Fruit fly (Drosophila melanogaster) whole organism, embryonic: ENCODE measurements around the gene KdelR.
A peak's percentile ranks its signal among the peaks of the same experiment; 100 is the strongest.

Source experiments
- Atf3 ChIP-seq: fragments of 200-800 bp; sonication (Bioruptor generic); optimal IDR thresholded peaks from 3 replicates; lab custom pipeline; 2016; ENCODE audit warnings: missing biosample characterization, missing genetic modification characterization
- Atf6 ChIP-seq: fragments of 200-800 bp; sonication (Bioruptor generic); IDR thresholded peaks from 2 replicates; pipeline ENCODE4 v1.3.6; 2022; ENCODE audit warnings: missing biosample characterization, missing genetic modification characterization
- B-H1 ChIP-seq: fragments of 200-800 bp; sonication (Bioruptor generic); IDR thresholded peaks from 3 replicates; pipeline ENCODE4 v1.3.6; 2022; ENCODE audit warnings: missing biosample characterization, missing genetic modification characterization
- BEAF-32 ChIP-seq: fragments of 200-800 bp; sonication (Bioruptor generic); optimal IDR thresholded peaks from 3 replicates; lab custom pipeline; 2017; ENCODE audit warnings: missing biosample characterization, missing genetic modification characterization, mild to moderate bottlenecking, moderate library complexity, missing genetic modification reagents
- Bgb ChIP-seq: fragments of 200-800 bp; sonication (Bioruptor generic); IDR thresholded peaks from 2 replicates; pipeline ENCODE4 v1.3.6; 2022; ENCODE audit warnings: missing biosample characterization, missing genetic modification characterization; ENCODE audit not compliant: partially characterized antibody
- CG10462 ChIP-seq: fragments of 200-800 bp; sonication (Bioruptor generic); optimal IDR thresholded peaks from 2 replicates; lab custom pipeline; 2016; ENCODE audit warnings: missing biosample characterization, missing genetic modification characterization
- CG11504 ChIP-seq: fragments of 200-800 bp; sonication (Bioruptor generic); optimal IDR thresholded peaks from 3 replicates; lab custom pipeline; 2019; ENCODE audit warnings: missing biosample characterization, mild to moderate bottlenecking, missing genetic modification characterization, moderate library complexity
- CG13424 ChIP-seq: fragments of 200-800 bp; sonication (Bioruptor generic); optimal IDR thresholded peaks from 2 replicates; lab custom pipeline; 2019; ENCODE audit warnings: missing biosample characterization, mild to moderate bottlenecking, missing genetic modification characterization, moderate library complexity
- CG14441 ChIP-seq: fragments of 200-800 bp; sonication (Bioruptor generic); IDR thresholded peaks from 2 replicates; pipeline ENCODE4 v1.3.6; 2022; ENCODE audit warnings: missing biosample characterization, missing genetic modification characterization
- CG1529 ChIP-seq: fragments of 200-800 bp; sonication (Bioruptor generic); optimal IDR thresholded peaks from 3 replicates; lab custom pipeline; 2018; ENCODE audit warnings: missing biosample characterization, missing genetic modification characterization
- CG17912 ChIP-seq: fragments of 200-800 bp; sonication (Bioruptor generic); optimal IDR thresholded peaks from 2 replicates; lab custom pipeline; 2018; ENCODE audit warnings: missing biosample characterization, mild to moderate bottlenecking, missing genetic modification characterization
- CG1832 ChIP-seq: fragments of 200-800 bp; sonication (Bioruptor generic); optimal IDR thresholded peaks from 2 replicates; lab custom pipeline; 2017; ENCODE audit warnings: missing biosample characterization, mild to moderate bottlenecking, missing genetic modification characterization, inconsistent platforms
- CG18599 ChIP-seq: fragments of 200-800 bp; sonication (Bioruptor generic); optimal IDR thresholded peaks from 3 replicates; lab custom pipeline; 2017; ENCODE audit warnings: missing biosample characterization, missing genetic modification characterization, mild to moderate bottlenecking, moderate library complexity, missing genetic modification reagents
- CG2875 ChIP-seq: fragments of 200-800 bp; sonication (Bioruptor generic); optimal IDR thresholded peaks from 2 replicates; lab custom pipeline; 2017; ENCODE audit warnings: missing biosample characterization, mild to moderate bottlenecking, missing genetic modification characterization, missing genetic modification reagents
- CG30020 ChIP-seq: fragments of 200-800 bp; optimal IDR thresholded peaks from 2 replicates; lab custom pipeline; 2019; ENCODE audit warnings: missing biosample characterization, mild to moderate bottlenecking, missing genetic modification characterization, moderate library complexity
- CG31365 ChIP-seq: fragments of 200-800 bp; sonication (Bioruptor generic); optimal IDR thresholded peaks from 2 replicates; lab custom pipeline; 2018; ENCODE audit warnings: missing biosample characterization, mild to moderate bottlenecking, missing genetic modification characterization
- CG32772 ChIP-seq: fragments of 200-800 bp; sonication (Bioruptor generic); IDR thresholded peaks from 2 replicates; pipeline ENCODE4 v1.3.6; 2022; ENCODE audit warnings: missing biosample characterization, missing genetic modification characterization
- CG3407 ChIP-seq: fragments of 200-800 bp; sonication (Bioruptor generic); optimal IDR thresholded peaks from 2 replicates; lab custom pipeline; 2018; ENCODE audit warnings: missing biosample characterization, mild to moderate bottlenecking, missing genetic modification characterization
- CG6175 ChIP-seq: fragments of 200-800 bp; sonication (Bioruptor generic); IDR thresholded peaks from 3 replicates; pipeline ENCODE4 v1.3.6; 2022; ENCODE audit warnings: missing biosample characterization, missing genetic modification characterization
- CG7839 ChIP-seq: fragments of 200-800 bp; sonication (Bioruptor generic); optimal IDR thresholded peaks from 3 replicates; lab custom pipeline; 2018; ENCODE audit warnings: missing biosample characterization, mild to moderate bottlenecking, missing genetic modification characterization, moderate library complexity
- CG9727 ChIP-seq: fragments of 200-800 bp; sonication (Bioruptor generic); optimal IDR thresholded peaks from 3 replicates; lab custom pipeline; 2017; ENCODE audit warnings: missing biosample characterization, mild to moderate bottlenecking, missing genetic modification characterization
- D ChIP-seq, 2 experiments: fragments of 200-800 bp in 1 of 2; fragments of >200 bp in 1 of 2; sonication (Bioruptor generic) in 1 of 2; optimal IDR thresholded peaks; 2 replicates in 1 of 2; 3 replicates in 1 of 2; lab custom pipeline; 2017; ENCODE audit warnings: mild to moderate bottlenecking in 1 of 2, missing biosample characterization in 1 of 2, missing genetic modification characterization in 1 of 2, missing genetic modification reagents in 1 of 2
- Dref ChIP-seq: fragments of 200-800 bp; sonication (Bioruptor generic); IDR thresholded peaks from 2 replicates; pipeline ENCODE4 v1.3.6; 2022; ENCODE audit warnings: missing biosample characterization, missing genetic modification characterization
- ERR ChIP-seq: fragments of 200-800 bp; sonication (Bioruptor generic); optimal IDR thresholded peaks from 2 replicates; lab custom pipeline; 2016; ENCODE audit warnings: missing biosample characterization, missing genetic modification characterization
- Elba2 ChIP-seq: fragments of 200-800 bp; sonication (Bioruptor generic); optimal IDR thresholded peaks from 3 replicates; lab custom pipeline; 2016; ENCODE audit warnings: missing biosample characterization, missing genetic modification characterization
- Hmx ChIP-seq: fragments of 200-800 bp; sonication (Bioruptor generic); optimal IDR thresholded peaks from 2 replicates; lab custom pipeline; 2016; ENCODE audit warnings: missing biosample characterization, missing genetic modification characterization
- NC2α ChIP-seq: fragments of 200-800 bp; sonication (Bioruptor generic); optimal IDR thresholded peaks from 2 replicates; lab custom pipeline; 2016; ENCODE audit warnings: missing biosample characterization, missing genetic modification characterization
- Sin3A ChIP-seq: fragments of >200 bp; optimal IDR thresholded peaks from 2 replicates; lab custom pipeline; 2018
- Sox102F ChIP-seq: fragments of 200-800 bp; sonication (Bioruptor generic); optimal IDR thresholded peaks from 2 replicates; lab custom pipeline; 2018; ENCODE audit warnings: missing biosample characterization, mild to moderate bottlenecking, missing genetic modification characterization, moderate library complexity
- Spps ChIP-seq: fragments of 200-800 bp; sonication (Bioruptor generic); optimal IDR thresholded peaks from 2 replicates; lab custom pipeline; 2018; ENCODE audit warnings: missing biosample characterization, mild to moderate bottlenecking, missing genetic modification characterization
- Taf1 ChIP-seq: fragments of 200-800 bp; sonication (Bioruptor generic); IDR thresholded peaks from 2 replicates; pipeline ENCODE4 v1.3.6; 2022; ENCODE audit warnings: missing biosample characterization, missing genetic modification characterization
- Tbp ChIP-seq: fragments of >200 bp; optimal IDR thresholded peaks from 2 replicates; lab custom pipeline; 2018; ENCODE audit warnings: missing biosample characterization, missing genetic modification characterization
- ac ChIP-seq: fragments of 200-800 bp; sonication (Bioruptor generic); optimal IDR thresholded peaks from 3 replicates; lab custom pipeline; 2017; ENCODE audit warnings: missing biosample characterization, mild to moderate bottlenecking, missing genetic modification characterization
- ato ChIP-seq: fragments of 200-800 bp; sonication (Bioruptor generic); IDR thresholded peaks from 2 replicates; pipeline ENCODE4 v1.3.6; 2022; ENCODE audit warnings: missing biosample characterization, missing genetic modification characterization; ENCODE audit not compliant: partially characterized antibody
- cad ChIP-seq: fragments of >200 bp; optimal IDR thresholded peaks from 2 replicates; lab custom pipeline; 2017; ENCODE audit warnings: missing biosample characterization, missing genetic modification characterization
- chn ChIP-seq: fragments of 200-800 bp; sonication (Bioruptor generic); optimal IDR thresholded peaks from 2 replicates; lab custom pipeline; 2016; ENCODE audit warnings: missing biosample characterization, missing genetic modification characterization
- crc ChIP-seq: fragments of 200-800 bp; sonication (Bioruptor generic); optimal IDR thresholded peaks from 2 replicates; lab custom pipeline; 2016; ENCODE audit warnings: missing biosample characterization, missing genetic modification characterization
- dpn ChIP-seq, 2 experiments: fragments of 200-800 bp; sonication (Bioruptor generic); optimal IDR thresholded peaks; 3 replicates each; lab custom pipeline; 2016; ENCODE audit warnings: missing biosample characterization in 2 of 2, missing genetic modification characterization in 2 of 2
- emc ChIP-seq: fragments of 200-800 bp; sonication (Bioruptor generic); optimal IDR thresholded peaks from 2 replicates; lab custom pipeline; 2016; ENCODE audit warnings: missing biosample characterization, missing genetic modification characterization
- ems ChIP-seq: fragments of 200-800 bp; sonication (Bioruptor generic); optimal IDR thresholded peaks from 3 replicates; lab custom pipeline; 2016; ENCODE audit warnings: missing biosample characterization, missing genetic modification characterization
- hb ChIP-seq: fragments of 200-800 bp; sonication (Bioruptor generic); IDR thresholded peaks from 3 replicates; pipeline ENCODE4 v1.3.6; 2022; ENCODE audit warnings: missing biosample characterization, missing genetic modification characterization; ENCODE audit not compliant: partially characterized antibody
- hbn ChIP-seq: fragments of 200-800 bp; sonication (Bioruptor generic); IDR thresholded peaks from 2 replicates; pipeline ENCODE4 v1.3.6; 2022; ENCODE audit warnings: missing biosample characterization, missing genetic modification characterization; ENCODE audit not compliant: partially characterized antibody
- ind ChIP-seq: fragments of 200-800 bp; sonication (Bioruptor generic); optimal IDR thresholded peaks from 3 replicates; lab custom pipeline; 2016; ENCODE audit warnings: missing biosample characterization, missing genetic modification characterization
- klu ChIP-seq: fragments of 200-800 bp; sonication (Bioruptor generic); IDR thresholded peaks from 2 replicates; pipeline ENCODE4 v1.3.6; 2022; ENCODE audit warnings: missing biosample characterization, missing genetic modification characterization
- lola ChIP-seq, 3 experiments: fragments of >200 bp in 2 of 3; fragments of 200-800 bp in 1 of 3; sonication (Bioruptor generic) in 1 of 3; optimal IDR thresholded peaks; 2 replicates each; lab custom pipeline; 2017 to 2019; ENCODE audit warnings: missing biosample characterization in 3 of 3, missing genetic modification characterization in 3 of 3, mild to moderate bottlenecking in 1 of 3, moderate library complexity in 1 of 3
- luna ChIP-seq: fragments of 200-800 bp; sonication (Bioruptor generic); optimal IDR thresholded peaks from 2 replicates; lab custom pipeline; 2016; ENCODE audit warnings: missing biosample characterization, missing genetic modification characterization
- mam ChIP-seq: fragments of 200-800 bp; sonication (Bioruptor generic); optimal IDR thresholded peaks from 3 replicates; lab custom pipeline; 2016; ENCODE audit warnings: missing biosample characterization, missing genetic modification characterization
- pho ChIP-seq: fragments of 200-800 bp; sonication (Bioruptor generic); optimal IDR thresholded peaks from 2 replicates; lab custom pipeline; 2016; ENCODE audit warnings: missing biosample characterization, missing genetic modification characterization
- rib ChIP-seq: fragments of 200-800 bp; sonication (Bioruptor generic); IDR thresholded peaks from 2 replicates; pipeline ENCODE4 v1.3.6; 2022; ENCODE audit warnings: missing biosample characterization, missing genetic modification characterization
- unc-4 ChIP-seq: fragments of 200-800 bp; sonication (Bioruptor generic); IDR thresholded peaks from 2 replicates; pipeline ENCODE4 v1.3.6; 2022; ENCODE audit warnings: missing biosample characterization, missing genetic modification characterization; ENCODE audit not compliant: partially characterized antibody

The KdelR gene

DNA sequence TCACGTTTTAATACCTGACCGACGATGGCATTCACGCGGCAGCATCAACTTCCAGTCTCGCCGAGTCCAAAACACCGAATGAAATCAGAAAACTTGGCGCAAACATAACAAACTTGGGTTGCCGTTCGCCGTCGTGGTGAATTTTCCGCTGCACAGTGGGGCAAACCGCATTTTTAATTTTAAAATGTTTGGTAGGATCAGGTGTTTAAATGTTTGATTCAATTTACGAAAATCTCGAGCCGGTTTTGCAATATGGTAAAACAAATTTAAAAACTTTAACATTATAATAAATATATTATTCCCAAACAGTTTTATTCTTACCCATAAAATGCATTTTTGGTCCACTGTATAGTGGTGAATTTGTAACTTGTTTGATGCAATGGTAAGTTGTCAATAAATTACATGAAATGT, 47.6 kb downstream of the KdelR start, which contains the start of gene RluA-1 (continued):
- TF ChIP-seq mam (GFP tag; lab: Kevin White, UChicago) (peak; percentile 61), klu (peak; percentile 98), CG30020 (peak; percentile 89), emc (GFP tag; lab: Kevin White, UChicago) (peak; percentile 79), CG3407 (GFP tag; lab: Kevin White, UChicago) (peak; percentile 99), CG1529 (GFP tag; lab: Kevin White, UChicago) (peak; percentile 99), unc-4 (peak; percentile 52; the same call in 1 of the 2 replicates), Taf1 (GFP tag; lab: Robert Waterston, UW) (peak; percentile 93), Tbp (GFP tag; lab: Kevin White, UChicago) (no peak), hbn (peak; percentile 53; the same call in 1 of the 2 replicates), BEAF-32 (GFP tag; lab: Kevin White, UChicago) (peak; percentile 29), Spps (tag; lab: Kevin White, UChicago) (peak; percentile 100), lola (GFP tag; optimal IDR thresholded peaks at IDR 0.05; lab: Kevin White, UChicago) (peak in 1 of 3 experiments; percentile 99), Bgb (peak; percentile 53), CG17912 (GFP tag; lab: Kevin White, UChicago) (peak; percentile 98), ems (GFP tag; lab: Kevin White, UChicago) (peak; percentile 96), CG18599 (peak; percentile 99), CG10462 (peak; percentile 99), CG13424 (tag; lab: Kevin White, UChicago) (peak; percentile 100), Sox102F (GFP tag; lab: Kevin White, UChicago) (peak; percentile 100), CG9727 (GFP tag; lab: Kevin White, UChicago) (peak; percentile 99), Atf6 (GFP tag; lab: Robert Waterston, UW) (peak; percentile 97), Atf3 (GFP tag; lab: Kevin White, UChicago) (peak; percentile 92), CG7839 (tag; lab: Kevin White, UChicago) (peak; percentile 99), crc (GFP tag; lab: Kevin White, UChicago) (peak; percentile 38), dpn (GFP tag; optimal IDR thresholded peaks at IDR 0.05; lab: Kevin White, UChicago) (peak; percentile 92 to 99), ac (GFP tag; lab: Kevin White, UChicago) (peak; percentile 98), CG2875 (GFP tag; lab: Kevin White, UChicago) (peak; percentile 100), cad (GFP tag; lab: Kevin White, UChicago) (no peak), B-H1 (GFP tag; lab: Robert Waterston, UW) (peak; percentile 99), CG1832 (GFP tag; lab: Kevin White, UChicago) (no peak), NC2α (GFP tag; lab: Kevin White, UChicago) (peak; percentile 90), CG6175 (GFP tag; lab: Robert Waterston, UW) (peak; percentile 98), ato (GFP tag; lab: Robert Waterston, UW) (peak; percentile 65), CG11504 (tag; lab: Kevin White, UChicago) (peak; percentile 96), ERR (GFP tag; lab: Kevin White, UChicago) (peak; percentile 85), rib (GFP tag; lab: Robert Waterston, UW) (peak; percentile 99), Sin3A (no peak), pho (GFP tag; lab: Kevin White, UChicago) (peak; percentile 92), D (optimal IDR thresholded peaks at IDR 0.05; lab: Kevin White, UChicago) (no peak), D (GFP tag; optimal IDR thresholded peaks at IDR 0.05; lab: Kevin White, UChicago) (peak; percentile 99), CG32772 (peak; percentile 99), Dref (GFP tag; lab: Robert Waterston, UW) (peak; percentile 44), Elba2 (GFP tag; lab: Kevin White, UChicago) (peak; percentile 94), chn (GFP tag; lab: Kevin White, UChicago) (peak; percentile 98), CG14441 (GFP tag; lab: Robert Waterston, UW) (peak; percentile 99), hb (peak; percentile 75), CG31365 (tag; lab: Kevin White, UChicago) (peak; percentile 92), luna (GFP tag; lab: Kevin White, UChicago) (no peak), ind (peak; percentile 99), Hmx (peak; percentile 65)
